Worm (Caenorhabditis elegans) whole organism, midembryonic: ENCODE measurements around the gene his-1.

ENCODE experiments used
- T22C8.4 ChIP-seq: fragments of 200-800 bp; sonication (Bioruptor generic); IDR thresholded peaks from 2 replicates; pipeline ENCODE4 v1.3.6; 2022; ENCODE audit warnings: missing genetic modification characterization, missing compliant biosample characterization
- cog-1 ChIP-seq: sonication (generic microtip); optimal IDR thresholded peaks from 2 replicates; lab custom pipeline; 2016; ENCODE audit warnings: missing genetic modification characterization, missing compliant biosample characterization
- flt-1 ChIP-seq: fragments of 200-800 bp; sonication (Bioruptor generic); IDR thresholded peaks from 2 replicates; pipeline ENCODE4 v1.3.6; 2022; ENCODE audit warnings: missing genetic modification characterization, missing compliant biosample characterization
- klf-2 ChIP-seq: fragments of 200-800 bp; sonication (Bioruptor generic); conservative IDR thresholded peaks from 2 replicates; pipeline ENCODE4 v1.3.6; 2022; ENCODE audit warnings: missing genetic modification reagents, missing genetic modification characterization, missing compliant biosample characterization
- med-1 ChIP-seq: sonication (generic microtip); optimal IDR thresholded peaks from 2 replicates; lab custom pipeline; 2017; ENCODE audit warnings: missing genetic modification characterization, mild to moderate bottlenecking, missing compliant biosample characterization, antibody characterized with exemption, missing genetic modification reagents; ENCODE audit not compliant: insufficient read depth
- ref-1 ChIP-seq: fragments of 200-800 bp; sonication (Bioruptor generic); conservative IDR thresholded peaks from 2 replicates; pipeline ENCODE4 v1.3.6; 2022; ENCODE audit warnings: missing genetic modification reagents, missing genetic modification characterization, missing compliant biosample characterization
- tab-1 ChIP-seq: fragments of 200-800 bp; sonication (Bioruptor generic); IDR thresholded peaks from 2 replicates; pipeline ENCODE4 v1.3.6; 2022; ENCODE audit warnings: missing genetic modification characterization, missing compliant biosample characterization
- ztf-23 ChIP-seq: fragments of 200-800 bp; sonication (Bioruptor generic); IDR thresholded peaks from 2 replicates; pipeline ENCODE4 v1.3.6; 2022; ENCODE audit warnings: missing genetic modification reagents, missing genetic modification characterization, missing compliant biosample characterization
- ztf-29 ChIP-seq: fragments of 200-800 bp; sonication (Bioruptor generic); IDR thresholded peaks from 2 replicates; pipeline ENCODE4 v1.3.6; 2022; ENCODE audit warnings: missing genetic modification reagents, missing genetic modification characterization, missing compliant biosample characterization

Gene his-1

ce11 chrV:16047508-16047907 lies 5.2 kb downstream of the his-1 start, which contains the start of gene str-198:
Gene str-198 (plus strand): TSS chrV:16047808.
- TF ChIP-seq tab-1 (GFP tag; lab: Robert Waterston, UW), result no peak
- TF ChIP-seq ztf-29 (GFP tag; lab: Robert Waterston, UW), result no peak
- TF ChIP-seq ref-1 (GFP tag; lab: Robert Waterston, UW), result no peak
- TF ChIP-seq klf-2 (GFP tag; lab: Robert Waterston, UW), result no peak
- TF ChIP-seq cog-1 (tag; lab: Kevin White, UChicago), result no peak
- no peak for TF ChIP-seq T22C8.4 (GFP tag; lab: Robert Waterston, UW)
- TF ChIP-seq med-1 (GFP tag; lab: Kevin White, UChicago), result no peak
- TF ChIP-seq ztf-23 (GFP tag; lab: Robert Waterston, UW), result no peak
- TF ChIP-seq flt-1 (GFP tag; lab: Robert Waterston, UW), result no peak

ce11 chrV:16049177-16049576 lies 6.9 kb downstream of the his-1 start, which contains the start of gene best-12:
Gene best-12 (plus strand): TSS chrV:16049477.
- TF ChIP-seq klf-2 (GFP tag; lab: Robert Waterston, UW) (no peak), tab-1 (GFP tag; lab: Robert Waterston, UW) (no peak), flt-1 (GFP tag; lab: Robert Waterston, UW) (no peak), cog-1 (tag; lab: Kevin White, UChicago) (no peak)

ce11 chrV:16053373-16053772 lies 11.1 kb downstream of the his-1 start, which contains the start of gene F14H3.3:
Gene F14H3.3 (minus strand): TSS chrV:16053473.
- TF ChIP-seq med-1 (GFP tag; lab: Kevin White, UChicago) (no peak), tab-1 (GFP tag; lab: Robert Waterston, UW) (no peak), ref-1 (GFP tag; lab: Robert Waterston, UW) (no peak), T22C8.4 (GFP tag; lab: Robert Waterston, UW) (no peak), klf-2 (GFP tag; lab: Robert Waterston, UW) (no peak), flt-1 (GFP tag; lab: Robert Waterston, UW) (no peak), ztf-23 (GFP tag; lab: Robert Waterston, UW) (no peak), ztf-29 (GFP tag; lab: Robert Waterston, UW) (no peak), cog-1 (tag; lab: Kevin White, UChicago) (no peak)

- no peak for TF ChIP-seq ref-1 (GFP tag; lab: Robert Waterston, UW)
- TF ChIP-seq T22C8.4 (GFP tag; lab: Robert Waterston, UW), result no peak
- TF ChIP-seq flt-1 (GFP tag; lab: Robert Waterston, UW), result no peak
- TF ChIP-seq cog-1 (tag; lab: Kevin White, UChicago), result no peak
- no peak for TF ChIP-seq med-1 (GFP tag; lab: Kevin White, UChicago)
- no peak for TF ChIP-seq ztf-29 (GFP tag; lab: Robert Waterston, UW)
- TF ChIP-seq klf-2 (GFP tag; lab: Robert Waterston, UW), result no peak
Measured at ce11 chrV:16055031-16055430, 12.7 kb downstream of the his-1 start, which contains the start of gene F14H3.4. Gene F14H3.4 (minus strand): TSS chrV:16055072.

ce11 chrV:16057010-16057463 lies 14.7 kb downstream of the his-1 start, which contains the start of gene F14H3.5:
Gene F14H3.5 (minus strand): TSS chrV:16057060.
- TF ChIP-seq flt-1 (GFP tag; lab: Robert Waterston, UW), result no peak
- TF ChIP-seq T22C8.4 (GFP tag; lab: Robert Waterston, UW), result no peak
- no peak for TF ChIP-seq ref-1 (GFP tag; lab: Robert Waterston, UW)
- no peak for TF ChIP-seq ztf-23 (GFP tag; lab: Robert Waterston, UW)
- no peak for TF ChIP-seq med-1 (GFP tag; lab: Kevin White, UChicago)
- no peak for TF ChIP-seq ztf-29 (GFP tag; lab: Robert Waterston, UW)
- no peak for TF ChIP-seq klf-2 (GFP tag; lab: Robert Waterston, UW)
- TF ChIP-seq tab-1 (GFP tag; lab: Robert Waterston, UW), result no peak
- no peak for TF ChIP-seq cog-1 (tag; lab: Kevin White, UChicago)

ce11 chrV:16058872-16059271 lies 16.6 kb downstream of the his-1 start, which contains the start of gene F14H3.6:
Gene F14H3.6 (minus strand): TSS chrV:16058893.
- no peak for TF ChIP-seq klf-2 (GFP tag; lab: Robert Waterston, UW)
- TF ChIP-seq ztf-29 (GFP tag; lab: Robert Waterston, UW), result no peak
- TF ChIP-seq ref-1 (GFP tag; lab: Robert Waterston, UW), result no peak

ce11 chrV:16060135-16060534 lies 17.8 kb downstream of the his-1 start, which contains the start of gene F14H3.15:
Gene F14H3.15 (minus strand): TSS chrV:16060235.
- TF ChIP-seq med-1 (GFP tag; lab: Kevin White, UChicago) (no peak), flt-1 (GFP tag; lab: Robert Waterston, UW) (no peak), tab-1 (GFP tag; lab: Robert Waterston, UW) (no peak), ztf-29 (GFP tag; lab: Robert Waterston, UW) (no peak), klf-2 (GFP tag; lab: Robert Waterston, UW) (no peak), T22C8.4 (GFP tag; lab: Robert Waterston, UW) (no peak), ref-1 (GFP tag; lab: Robert Waterston, UW) (no peak), ztf-23 (GFP tag; lab: Robert Waterston, UW) (no peak), cog-1 (tag; lab: Kevin White, UChicago) (no peak)

- no peak for TF ChIP-seq cog-1 (tag; lab: Kevin White, UChicago)
- TF ChIP-seq ref-1 (GFP tag; lab: Robert Waterston, UW), result no peak
- no peak for TF ChIP-seq ztf-29 (GFP tag; lab: Robert Waterston, UW)
- TF ChIP-seq klf-2 (GFP tag; lab: Robert Waterston, UW), result no peak
- no peak for TF ChIP-seq T22C8.4 (GFP tag; lab: Robert Waterston, UW)
- TF ChIP-seq ztf-23 (GFP tag; lab: Robert Waterston, UW), result no peak
- TF ChIP-seq flt-1 (GFP tag; lab: Robert Waterston, UW), result no peak
- TF ChIP-seq tab-1 (GFP tag; lab: Robert Waterston, UW), result no peak
- TF ChIP-seq med-1 (GFP tag; lab: Kevin White, UChicago), result no peak
Measured at ce11 chrV:16061993-16062392, 19.7 kb downstream of the his-1 start, which contains the start of gene fbxa-100. Gene fbxa-100 (minus strand): TSS chrV:16062093.

- no peak for TF ChIP-seq tab-1 (GFP tag; lab: Robert Waterston, UW)
- no peak for TF ChIP-seq med-1 (GFP tag; lab: Kevin White, UChicago)
- TF ChIP-seq flt-1 (GFP tag; lab: Robert Waterston, UW), result no peak
- TF ChIP-seq klf-2 (GFP tag; lab: Robert Waterston, UW), result no peak
- no peak for TF ChIP-seq ztf-23 (GFP tag; lab: Robert Waterston, UW)
- no peak for TF ChIP-seq T22C8.4 (GFP tag; lab: Robert Waterston, UW)
- TF ChIP-seq ref-1 (GFP tag; lab: Robert Waterston, UW), result no peak
- TF ChIP-seq ztf-29 (GFP tag; lab: Robert Waterston, UW), result no peak
- no peak for TF ChIP-seq cog-1 (tag; lab: Kevin White, UChicago)
Measured at ce11 chrV:16062788-16063187, 20.5 kb downstream of the his-1 start, which contains the start of gene F14H3.14. Gene F14H3.14 (minus strand): TSS chrV:16062888.
